Fruit fly (Drosophila melanogaster): ENCODE data around the gene Mpv17.

Gene Mpv17

dm6 chr4:979634-980474 lies 49.3 kb downstream of the Mpv17 start (continued):
- TF ChIP-seq phol (tag; optimal IDR thresholded peaks at IDR 0.05), result peak; percentile 34
- TF ChIP-seq Dek (tag; optimal IDR thresholded peaks at IDR 0.05), result no peak
- no peak for TF ChIP-seq CG11456 (GFP tag; IDR thresholded peaks at IDR 0.05)
- peak; percentile 88 for TF ChIP-seq CTCF (GFP tag; optimal IDR thresholded peaks at IDR 0.05)
- no peak for TF ChIP-seq chn (GFP tag; optimal IDR thresholded peaks at IDR 0.05)
- peak; percentile 18 for TF ChIP-seq PHDP (tag; optimal IDR thresholded peaks at IDR 0.05)
- TF ChIP-seq CG33213 (GFP tag; optimal IDR thresholded peaks at IDR 0.05), result peak; percentile 95
- peak in 1 of 2 experiments; percentile 75 for TF ChIP-seq insv (GFP tag; optimal IDR thresholded peaks at IDR 0.05)
- peak; percentile 27 for TF ChIP-seq bigmax (GFP tag; optimal IDR thresholded peaks at IDR 0.05)
- TF ChIP-seq nau (GFP tag; optimal IDR thresholded peaks at IDR 0.05), result peak; percentile 3
- peak; percentile 49 for TF ChIP-seq CG15601 (tag; optimal IDR thresholded peaks at IDR 0.05)
- no peak for TF ChIP-seq CG16863 (GFP tag; optimal IDR thresholded peaks at IDR 0.05)
- peak; percentile 54 for TF ChIP-seq Fer1 (GFP tag; optimal IDR thresholded peaks at IDR 0.05)
- TF ChIP-seq CG12769 (tag; optimal IDR thresholded peaks at IDR 0.05), result peak; percentile 57
- no peak for TF ChIP-seq fru (optimal IDR thresholded peaks at IDR 0.05)
- TF ChIP-seq dpn (GFP tag; optimal IDR thresholded peaks at IDR 0.05), result peak in 1 of 2 experiments; percentile 10
- TF ChIP-seq amos (GFP tag; IDR thresholded peaks at IDR 0.05; ENCODE audit: partially characterized antibody), result peak; percentile 60
- TF ChIP-seq CG4424 (GFP tag; optimal IDR thresholded peaks at IDR 0.05), result peak; percentile 33
- no peak for TF ChIP-seq btn (GFP tag; optimal IDR thresholded peaks at IDR 0.05)
- TF ChIP-seq pita (GFP tag; optimal IDR thresholded peaks at IDR 0.05), result peak; percentile 98
- no peak for TF ChIP-seq CG1602 (GFP tag; optimal IDR thresholded peaks at IDR 0.05)
- peak; percentile 23 for TF ChIP-seq CG17829 (tag; optimal IDR thresholded peaks at IDR 0.05)
- TF ChIP-seq az2 (GFP tag; optimal IDR thresholded peaks at IDR 0.05), result peak; percentile 28
- TF ChIP-seq CG12659 (GFP tag; optimal IDR thresholded peaks at IDR 0.05), result peak; percentile 39
- peak; percentile 87 for TF ChIP-seq ato (GFP tag; IDR thresholded peaks at IDR 0.05; ENCODE audit: partially characterized antibody)
- TF ChIP-seq unpg (GFP tag; optimal IDR thresholded peaks at IDR 0.05), result peak; percentile 29
- no peak for TF ChIP-seq gce (GFP tag; IDR thresholded peaks at IDR 0.05)
- no peak for TF ChIP-seq scrt (GFP tag; optimal IDR thresholded peaks at IDR 0.05)
- TF ChIP-seq E2f1 (GFP tag; IDR thresholded peaks at IDR 0.05), result no peak
- TF ChIP-seq lov (optimal IDR thresholded peaks at IDR 0.05), result no peak
- no peak; the same call in 2 of the 3 replicates for TF ChIP-seq lov (GFP tag; IDR thresholded peaks at IDR 0.05)
- TF ChIP-seq D19A (tag; optimal IDR thresholded peaks at IDR 0.05), result peak; percentile 73
- TF ChIP-seq pum (GFP tag; optimal IDR thresholded peaks at IDR 0.05), result no peak
- TF ChIP-seq CG12236 (GFP tag; optimal IDR thresholded peaks at IDR 0.05), result peak; percentile 23
- peak; percentile 45 for TF ChIP-seq dmrt11E (tag; optimal IDR thresholded peaks at IDR 0.05)
- peak; percentile 10 for TF ChIP-seq NC2α (GFP tag; optimal IDR thresholded peaks at IDR 0.05)
- peak; percentile 34 for TF ChIP-seq ftz-f1 (GFP tag; optimal IDR thresholded peaks at IDR 0.05)
- TF ChIP-seq CG6791 (GFP tag; IDR thresholded peaks at IDR 0.05; ENCODE audit: partially characterized antibody), result peak; percentile 89
- no peak for TF ChIP-seq CG11723 (GFP tag; optimal IDR thresholded peaks at IDR 0.05)
- TF ChIP-seq row (GFP tag; IDR thresholded peaks at IDR 0.05), result peak; percentile 37; the same call in 1 of the 3 replicates
- peak; percentile 9 for TF ChIP-seq CG15696 (tag; optimal IDR thresholded peaks at IDR 0.05)
- peak; percentile 10 for TF ChIP-seq CG12299 (tag; optimal IDR thresholded peaks at IDR 0.05)
- TF ChIP-seq Nf-YC (tag; optimal IDR thresholded peaks at IDR 0.05), result peak; percentile 80
- no peak for TF ChIP-seq CG15269 (tag; optimal IDR thresholded peaks at IDR 0.05)
- TF ChIP-seq dan (GFP tag; IDR thresholded peaks at IDR 0.05), result no peak
- peak; percentile 51 for TF ChIP-seq pzg (GFP tag; optimal IDR thresholded peaks at IDR 0.05)
- TF ChIP-seq lilli (GFP tag; optimal IDR thresholded peaks at IDR 0.05), result peak; percentile 1
- peak; percentile 78 for TF ChIP-seq sna (GFP tag; IDR thresholded peaks at IDR 0.05; ENCODE audit: partially characterized antibody)
- peak; percentile 41 for TF ChIP-seq CG14710 (tag; optimal IDR thresholded peaks at IDR 0.05)
